Worm (Caenorhabditis elegans): ENCODE measurements around the gene Y49E10.18.

Y49E10.18 gene

ce11 chrIII:12472497-12472896, 26.6 kb upstream of the Y49E10.18 start, which contains the start of gene cccp-1:
cccp-1 (plus strand) TSS chrIII:12472873.
- TF ChIP-seq ama-1 (optimal IDR thresholded peaks at IDR 0.05), result no peak
- peak; percentile 48 for TF ChIP-seq crh-2 (tag; optimal IDR thresholded peaks at IDR 0.05)
- TF ChIP-seq lin-11 (tag; optimal IDR thresholded peaks at IDR 0.05), result peak; percentile 12
- peak in 1 of 2 experiments; percentile 53 for TF ChIP-seq lsy-2 (tag; optimal IDR thresholded peaks at IDR 0.05)
- TF ChIP-seq nhr-6 (tag; optimal IDR thresholded peaks at IDR 0.05), result no peak
- TF ChIP-seq elt-1 (tag; optimal IDR thresholded peaks at IDR 0.05), result no peak
- no peak for TF ChIP-seq ceh-16 (tag; optimal IDR thresholded peaks at IDR 0.05)
- TF ChIP-seq sma-3 (GFP tag; optimal IDR thresholded peaks at IDR 0.05), result no peak
- no peak for TF ChIP-seq unc-39 (tag; optimal IDR thresholded peaks at IDR 0.05)
- TF ChIP-seq C34F6.9 (tag; optimal IDR thresholded peaks at IDR 0.05), result peak; percentile 67
- peak in 1 of 2 experiments; percentile 54 for TF ChIP-seq mdl-1 (tag; optimal IDR thresholded peaks at IDR 0.05)
- TF ChIP-seq nhr-11 (tag; optimal IDR thresholded peaks at IDR 0.05), result no peak
- TF ChIP-seq R02D3.7 (tag; optimal IDR thresholded peaks at IDR 0.05), result no peak
- TF ChIP-seq dmd-4 (tag; optimal IDR thresholded peaks at IDR 0.05), result no peak
- no peak for TF ChIP-seq egl-27 (tag; optimal IDR thresholded peaks at IDR 0.05)
- no peak for TF ChIP-seq nhr-237 (tag; optimal IDR thresholded peaks at IDR 0.05)
- TF ChIP-seq elt-3 (tag; optimal IDR thresholded peaks at IDR 0.05), result no peak
- no peak for TF ChIP-seq skn-1 (tag; optimal IDR thresholded peaks at IDR 0.05)
- peak; percentile 33 for TF ChIP-seq nhr-129 (tag; optimal IDR thresholded peaks at IDR 0.05)
- TF ChIP-seq aly-2 (tag; optimal IDR thresholded peaks at IDR 0.05), result no peak
- no peak for TF ChIP-seq blmp-1 (tag; optimal IDR thresholded peaks at IDR 0.05; ENCODE audit: insufficient read depth)
- TF ChIP-seq peb-1 (tag; optimal IDR thresholded peaks at IDR 0.05), result no peak
- TF ChIP-seq ztf-11 (tag; optimal IDR thresholded peaks at IDR 0.05), result no peak
- TF ChIP-seq snpc-4 (tag; optimal IDR thresholded peaks at IDR 0.05), result no peak
- no peak for TF ChIP-seq nhr-12 (tag; optimal IDR thresholded peaks at IDR 0.05)
- TF ChIP-seq ztf-1 (GFP tag; conservative IDR thresholded peaks at IDR 0.05), result no peak
- TF ChIP-seq gmeb-1 (tag; optimal IDR thresholded peaks at IDR 0.05), result no peak
- peak; percentile 2 for TF ChIP-seq mab-5 (tag; optimal IDR thresholded peaks at IDR 0.05)
- no peak for TF ChIP-seq mbf-1 (tag; optimal IDR thresholded peaks at IDR 0.05)
- no peak for TF ChIP-seq nhr-10 (tag; optimal IDR thresholded peaks at IDR 0.05)
- no peak for TF ChIP-seq nhr-77 (tag; optimal IDR thresholded peaks at IDR 0.05)
- peak; percentile 13 for TF ChIP-seq fos-1 (tag; optimal IDR thresholded peaks at IDR 0.05)
- TF ChIP-seq alr-1 (tag; optimal IDR thresholded peaks at IDR 0.05), result no peak
- no peak for TF ChIP-seq nhr-21 (tag; optimal IDR thresholded peaks at IDR 0.05)
- no peak for TF ChIP-seq sem-4 (tag; optimal IDR thresholded peaks at IDR 0.05)
- TF ChIP-seq ceh-82 (tag; optimal IDR thresholded peaks at IDR 0.05), result no peak
- peak; percentile 48 for TF ChIP-seq zag-1 (tag; optimal IDR thresholded peaks at IDR 0.05)
- no peak for TF ChIP-seq nhr-23 (tag; optimal IDR thresholded peaks at IDR 0.05)
- TF ChIP-seq lin-39 (tag; optimal IDR thresholded peaks at IDR 0.05), result no peak
- TF ChIP-seq F13H6.1 (tag; optimal IDR thresholded peaks at IDR 0.05), result no peak
- TF ChIP-seq sma-9 (GFP tag; optimal IDR thresholded peaks at IDR 0.05), result no peak
- no peak for TF ChIP-seq sma-9 (tag; optimal IDR thresholded peaks at IDR 0.05)
- TF ChIP-seq Y55F3AM.14 (GFP tag; optimal IDR thresholded peaks at IDR 0.05), result no peak
- no peak for TF ChIP-seq ZK546.5 (tag; optimal IDR thresholded peaks at IDR 0.05)
- TF ChIP-seq lin-13 (GFP tag; optimal IDR thresholded peaks at IDR 0.05), result no peak
- no peak for TF ChIP-seq unc-62 (GFP tag; optimal IDR thresholded peaks at IDR 0.05)
- peak; percentile 75 for TF ChIP-seq unc-55 (GFP tag; optimal IDR thresholded peaks at IDR 0.05)
- no peak for TF ChIP-seq ztf-4 (tag; optimal IDR thresholded peaks at IDR 0.05)
- TF ChIP-seq nhr-25 (tag; optimal IDR thresholded peaks at IDR 0.05), result no peak

All from whole organism, L2 larva.